Worm (Caenorhabditis elegans): ENCODE results near the gene eat-3.

DNA sequence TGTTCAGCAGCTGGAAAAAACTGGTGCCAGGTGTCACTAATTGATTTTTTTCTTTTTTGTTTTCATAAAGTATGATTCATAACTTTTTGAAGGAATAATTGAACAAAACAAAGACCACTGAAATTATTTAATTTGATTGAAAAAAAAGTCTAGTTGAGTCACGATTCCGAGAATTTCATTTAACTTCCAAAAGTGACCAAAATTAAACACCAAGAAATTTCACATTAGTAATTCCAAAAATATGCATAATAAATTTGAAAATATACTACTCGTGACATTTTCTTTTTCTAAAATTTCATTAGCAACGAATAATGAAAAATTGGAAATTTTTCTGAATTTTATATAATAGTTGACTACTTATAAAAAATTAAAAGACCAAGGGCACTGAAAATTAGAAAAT, 42.6 kb upstream of the eat-3 start:
- TF ChIP-seq dao-5 (tag; optimal IDR thresholded peaks at IDR 0.05) = no peak
- no peak for TF ChIP-seq him-1 (tag; optimal IDR thresholded peaks at IDR 0.05)
